Worm (Caenorhabditis elegans): ENCODE results near the gene idpp-6.

idpp-6 gene

DNA sequence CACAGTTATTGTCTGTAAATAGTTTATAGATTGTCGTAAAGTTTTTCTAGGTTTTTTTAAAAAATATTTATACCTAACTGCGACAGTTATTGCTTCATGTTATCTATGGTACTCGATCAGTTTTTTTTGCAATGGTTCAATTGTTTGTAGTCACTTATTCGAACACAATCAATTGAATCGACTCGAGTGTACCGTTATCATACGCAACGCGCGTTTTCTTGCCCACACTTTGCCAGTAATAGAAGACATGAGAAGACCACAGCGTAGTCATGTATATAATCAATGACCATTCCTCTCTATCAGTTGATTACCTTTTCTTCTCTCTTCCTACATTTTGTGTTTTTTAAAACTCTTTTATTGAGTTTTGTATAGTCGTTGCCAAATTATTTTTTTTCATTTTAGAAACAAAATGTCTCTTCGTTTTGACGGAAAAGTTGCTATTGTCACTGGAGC is 35.1 kb downstream of the idpp-6 start, which contains the start of gene dhs-28 (continued):
- TF ChIP-seq lin-13 (GFP tag; optimal IDR thresholded peaks at IDR 0.05), result no peak
- TF ChIP-seq gmeb-1 (tag; optimal IDR thresholded peaks at IDR 0.05), result no peak
- TF ChIP-seq unc-39 (tag; optimal IDR thresholded peaks at IDR 0.05), result no peak
- TF ChIP-seq unc-62 (GFP tag; optimal IDR thresholded peaks at IDR 0.05), result no peak
- TF ChIP-seq snpc-4 (tag; optimal IDR thresholded peaks at IDR 0.05), result no peak
- TF ChIP-seq nhr-25 (tag; optimal IDR thresholded peaks at IDR 0.05), result no peak
- no peak for TF ChIP-seq mbf-1 (tag; optimal IDR thresholded peaks at IDR 0.05)
- peak; percentile 27 for TF ChIP-seq ama-1 (optimal IDR thresholded peaks at IDR 0.05)
- TF ChIP-seq sem-4 (tag; optimal IDR thresholded peaks at IDR 0.05), result no peak
- TF ChIP-seq nhr-6 (tag; optimal IDR thresholded peaks at IDR 0.05), result no peak
- no peak for TF ChIP-seq elt-3 (tag; optimal IDR thresholded peaks at IDR 0.05)
- TF ChIP-seq nhr-10 (tag; optimal IDR thresholded peaks at IDR 0.05), result no peak
- no peak for TF ChIP-seq ceh-82 (tag; optimal IDR thresholded peaks at IDR 0.05)
- TF ChIP-seq lin-11 (tag; optimal IDR thresholded peaks at IDR 0.05), result no peak
- peak; percentile 53 for TF ChIP-seq crh-2 (tag; optimal IDR thresholded peaks at IDR 0.05)
- TF ChIP-seq ztf-1 (GFP tag; conservative IDR thresholded peaks at IDR 0.05), result no peak
- no peak for TF ChIP-seq nhr-129 (tag; optimal IDR thresholded peaks at IDR 0.05)
- no peak for TF ChIP-seq nhr-11 (tag; optimal IDR thresholded peaks at IDR 0.05)

- TF ChIP-seq unc-39 (tag; optimal IDR thresholded peaks at IDR 0.05) (no peak), unc-62 (GFP tag; optimal IDR thresholded peaks at IDR 0.05) (no peak), R02D3.7 (tag; optimal IDR thresholded peaks at IDR 0.05) (no peak), lin-11 (tag; optimal IDR thresholded peaks at IDR 0.05) (no peak)
Observed at ce11 chrX:6819135-6819534, 36.2 kb downstream of the idpp-6 start.

- TF ChIP-seq fos-1 (tag; optimal IDR thresholded peaks at IDR 0.05), result peak; percentile 57
- no peak for TF ChIP-seq aly-2 (tag; optimal IDR thresholded peaks at IDR 0.05)
Observed at ce11 chrX:6819633-6820032, 36.7 kb downstream of the idpp-6 start.

DNA sequence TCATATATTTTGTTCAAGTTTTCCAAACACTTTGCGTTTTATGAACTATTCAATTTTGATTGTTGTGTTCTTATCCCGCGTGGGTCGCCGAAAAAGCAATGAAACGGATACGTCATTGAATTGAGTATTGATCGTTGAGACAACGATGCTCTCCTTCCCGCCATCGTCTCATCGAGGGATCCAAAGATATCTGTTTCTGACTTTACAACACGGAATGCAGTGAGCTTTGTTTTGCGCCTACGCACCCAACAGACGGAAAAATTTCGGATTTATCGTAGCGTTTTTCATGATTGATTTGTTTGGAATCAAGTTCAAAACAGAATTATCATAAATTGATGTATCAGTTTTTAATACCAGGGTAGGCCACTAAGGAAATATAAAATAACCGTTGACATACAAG is 39.6 kb downstream of the idpp-6 start:
- TF ChIP-seq sma-9 (GFP tag; optimal IDR thresholded peaks at IDR 0.05) (peak; percentile 21), sma-9 (tag; optimal IDR thresholded peaks at IDR 0.05) (no peak), nhr-25 (tag; optimal IDR thresholded peaks at IDR 0.05) (no peak), ceh-82 (tag; optimal IDR thresholded peaks at IDR 0.05) (no peak), R02D3.7 (tag; optimal IDR thresholded peaks at IDR 0.05) (no peak), crh-2 (tag; optimal IDR thresholded peaks at IDR 0.05) (no peak), nhr-10 (tag; optimal IDR thresholded peaks at IDR 0.05) (no peak), nhr-129 (tag; optimal IDR thresholded peaks at IDR 0.05) (peak; percentile 27), dmd-4 (tag; optimal IDR thresholded peaks at IDR 0.05) (no peak), alr-1 (tag; optimal IDR thresholded peaks at IDR 0.05) (no peak), F13H6.1 (tag; optimal IDR thresholded peaks at IDR 0.05) (peak; percentile 18), ztf-4 (tag; optimal IDR thresholded peaks at IDR 0.05) (no peak), nhr-6 (tag; optimal IDR thresholded peaks at IDR 0.05) (no peak), blmp-1 (tag; optimal IDR thresholded peaks at IDR 0.05; ENCODE audit: insufficient read depth) (no peak), unc-39 (tag; optimal IDR thresholded peaks at IDR 0.05) (no peak), elt-3 (tag; optimal IDR thresholded peaks at IDR 0.05) (no peak), mab-5 (tag; optimal IDR thresholded peaks at IDR 0.05) (no peak), zag-1 (tag; optimal IDR thresholded peaks at IDR 0.05) (no peak), aly-2 (tag; optimal IDR thresholded peaks at IDR 0.05) (no peak), lin-13 (GFP tag; optimal IDR thresholded peaks at IDR 0.05) (no peak), mdl-1 (tag; optimal IDR thresholded peaks at IDR 0.05) (no peak), nhr-237 (tag; optimal IDR thresholded peaks at IDR 0.05) (no peak)

- TF ChIP-seq Y55F3AM.14 (GFP tag; optimal IDR thresholded peaks at IDR 0.05) (no peak), sma-9 (GFP tag; optimal IDR thresholded peaks at IDR 0.05) (peak; percentile 30), sma-9 (tag; optimal IDR thresholded peaks at IDR 0.05) (no peak), ztf-1 (GFP tag; conservative IDR thresholded peaks at IDR 0.05) (no peak), nhr-129 (tag; optimal IDR thresholded peaks at IDR 0.05) (peak; percentile 25), F13H6.1 (tag; optimal IDR thresholded peaks at IDR 0.05) (peak; percentile 29), nhr-12 (tag; optimal IDR thresholded peaks at IDR 0.05) (no peak)
Observed at ce11 chrX:6823218-6823979, 40.4 kb downstream of the idpp-6 start, which contains the start of gene gei-15. gei-15 (minus strand) TSS chrX:6823268.
